Worm (Caenorhabditis elegans): ENCODE measurements around the gene prdx-2.

DNA sequence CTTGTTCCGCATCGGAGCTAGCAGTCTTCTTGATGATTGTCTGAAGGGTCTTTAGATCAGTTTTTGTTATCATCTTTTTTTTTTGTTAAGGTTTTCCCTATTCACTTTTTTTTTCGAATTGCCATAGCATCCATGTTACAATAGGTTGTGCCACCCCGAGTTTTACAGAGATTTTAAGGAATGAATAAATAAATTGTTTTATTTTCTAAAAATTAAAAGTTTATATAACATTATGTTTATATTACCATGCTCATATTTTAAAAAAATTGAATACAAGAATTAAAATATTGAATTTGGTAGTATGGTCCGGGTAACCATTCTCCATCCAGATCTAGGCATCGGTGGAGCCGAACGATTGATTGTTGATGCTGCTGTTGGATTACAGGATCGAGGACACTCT lies 3.0 kb upstream of the prdx-2 start, which contains the start of gene algn-2:
- TF ChIP-seq ZK546.5 (tag; optimal IDR thresholded peaks at IDR 0.05) = no peak
- TF ChIP-seq unc-62 (GFP tag; optimal IDR thresholded peaks at IDR 0.05) = no peak
- no peak for TF ChIP-seq R02D3.7 (tag; optimal IDR thresholded peaks at IDR 0.05)
- no peak for TF ChIP-seq fos-1 (tag; optimal IDR thresholded peaks at IDR 0.05)
- no peak for TF ChIP-seq nhr-67 (tag; optimal IDR thresholded peaks at IDR 0.05)
- TF ChIP-seq ceh-9 (tag; optimal IDR thresholded peaks at IDR 0.05) = no peak
- TF ChIP-seq snpc-4 (tag; optimal IDR thresholded peaks at IDR 0.05) = no peak
- no peak for TF ChIP-seq mdl-1 (tag; optimal IDR thresholded peaks at IDR 0.05)
- TF ChIP-seq ceh-82 (tag; optimal IDR thresholded peaks at IDR 0.05) = no peak
- no peak for TF ChIP-seq pha-4 (tag; optimal IDR thresholded peaks at IDR 0.05)
- TF ChIP-seq nhr-11 (tag; optimal IDR thresholded peaks at IDR 0.05) = no peak
- TF ChIP-seq skn-1 (tag; optimal IDR thresholded peaks at IDR 0.05) = no peak
- TF ChIP-seq fkh-10 (GFP tag; optimal IDR thresholded peaks at IDR 0.05) = no peak
